Fruit fly (Drosophila melanogaster): ENCODE results near the gene MESR3.
A peak's percentile ranks its signal among the peaks of the same experiment; 100 is the strongest.

MESR3 gene

dm6 chr2L:18624362-18624761 lies 7.3 kb downstream of the MESR3 start:
- TF ChIP-seq psq (GFP tag; optimal IDR thresholded peaks at IDR 0.05) (no peak), sv (GFP tag; optimal IDR thresholded peaks at IDR 0.05) (no peak), woc (GFP tag; optimal IDR thresholded peaks at IDR 0.05) (no peak), brk (GFP tag; optimal IDR thresholded peaks at IDR 0.05) (no peak), pan (optimal IDR thresholded peaks at IDR 0.05) (no peak), usp (GFP tag; optimal IDR thresholded peaks at IDR 0.05) (no peak)

- TF ChIP-seq h (GFP tag; optimal IDR thresholded peaks at IDR 0.05) = peak; percentile 38
- TF ChIP-seq tai (GFP tag; optimal IDR thresholded peaks at IDR 0.05) = peak; percentile 34
- TF ChIP-seq CG32264 (GFP tag; optimal IDR thresholded peaks at IDR 0.05) = no peak
- peak; percentile 15 for TF ChIP-seq fru (GFP tag; optimal IDR thresholded peaks at IDR 0.05)
- TF ChIP-seq rgr (GFP tag; optimal IDR thresholded peaks at IDR 0.05) = peak; percentile 39
- TF ChIP-seq CG9705 (GFP tag; optimal IDR thresholded peaks at IDR 0.05) = no peak
- no peak for TF ChIP-seq woc (GFP tag; optimal IDR thresholded peaks at IDR 0.05)
- peak; percentile 78 for TF ChIP-seq Hr83 (GFP tag; optimal IDR thresholded peaks at IDR 0.05; ENCODE audit: poor library complexity, severe bottlenecking)
- peak; percentile 10 for TF ChIP-seq Hnf4 (GFP tag; optimal IDR thresholded peaks at IDR 0.05)
Measured at dm6 chr2L:18625009-18625408, 8.0 kb downstream of the MESR3 start.

DNA sequence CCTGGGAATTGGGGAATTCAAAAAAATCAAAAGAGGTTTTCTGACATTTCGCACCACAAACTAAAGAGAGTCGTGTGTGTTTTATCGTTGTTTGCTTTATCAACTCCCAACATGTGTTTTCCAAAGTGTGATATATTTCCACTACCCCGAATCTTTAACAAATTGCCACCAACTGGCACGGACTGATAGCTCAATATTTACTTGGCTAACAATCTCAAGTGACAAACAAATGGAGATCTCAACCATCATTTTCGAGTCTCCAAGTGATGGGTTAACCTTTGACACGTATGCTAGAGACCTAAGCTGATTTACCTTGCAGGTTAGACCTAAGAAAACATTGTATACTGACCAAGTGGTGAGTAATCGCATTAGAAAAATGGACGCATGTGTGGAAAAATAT lies 8.4 kb downstream of the MESR3 start:
- TF ChIP-seq CrebA (GFP tag; optimal IDR thresholded peaks at IDR 0.05; ENCODE audit: borderline replicate concordance) (no peak), Sp1 (GFP tag; optimal IDR thresholded peaks at IDR 0.05) (no peak), usp (GFP tag; optimal IDR thresholded peaks at IDR 0.05) (no peak), brk (GFP tag; optimal IDR thresholded peaks at IDR 0.05) (no peak), N (GFP tag; optimal IDR thresholded peaks at IDR 0.05) (no peak), sv (GFP tag; optimal IDR thresholded peaks at IDR 0.05) (no peak), Hr78 (GFP tag; optimal IDR thresholded peaks at IDR 0.05) (no peak), rgr (GFP tag; optimal IDR thresholded peaks at IDR 0.05) (no peak), dmrt93B (GFP tag; optimal IDR thresholded peaks at IDR 0.05) (no peak), Rel (GFP tag; optimal IDR thresholded peaks at IDR 0.05) (no peak), Rel (tag; optimal IDR thresholded peaks at IDR 0.05) (no peak)

DNA sequence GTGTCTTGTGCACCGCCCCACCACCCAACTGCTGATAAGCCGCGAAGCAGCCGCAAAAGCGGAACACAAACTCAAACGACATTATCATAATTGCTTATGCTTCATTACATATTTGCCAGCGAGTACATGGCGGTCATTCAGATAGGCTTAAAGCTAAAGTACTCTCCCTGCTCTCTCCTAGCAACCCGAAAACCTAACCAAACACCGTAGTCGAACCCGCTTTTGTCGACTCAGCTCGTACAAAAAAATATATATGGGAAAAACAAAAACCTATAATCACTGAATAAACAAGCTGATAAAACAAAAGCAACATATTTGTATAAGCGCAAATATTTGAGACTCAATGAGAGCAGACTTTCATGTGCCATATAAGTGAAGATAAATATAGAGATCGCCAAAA lies 9.9 kb downstream of the MESR3 start:
- TF ChIP-seq CG9705 (GFP tag; optimal IDR thresholded peaks at IDR 0.05) (peak; percentile 14), woc (GFP tag; optimal IDR thresholded peaks at IDR 0.05) (peak; percentile 10), OdsH (GFP tag; optimal IDR thresholded peaks at IDR 0.05) (peak; percentile 91), Myc (optimal IDR thresholded peaks at IDR 0.05) (no peak), jim (GFP tag; optimal IDR thresholded peaks at IDR 0.05) (peak; percentile 82), ey (GFP tag; optimal IDR thresholded peaks at IDR 0.05) (peak; percentile 63), Vsx2 (GFP tag; optimal IDR thresholded peaks at IDR 0.05; ENCODE audit: partially characterized antibody) (no peak), h (GFP tag; optimal IDR thresholded peaks at IDR 0.05) (peak; percentile 92), tai (GFP tag; optimal IDR thresholded peaks at IDR 0.05) (peak; percentile 84), Jra (GFP tag; optimal IDR thresholded peaks at IDR 0.05) (peak; percentile 78), pan (optimal IDR thresholded peaks at IDR 0.05) (no peak), br (GFP tag; optimal IDR thresholded peaks at IDR 0.05) (peak; percentile 84), dmrt93B (GFP tag; optimal IDR thresholded peaks at IDR 0.05) (peak; percentile 38), psq (GFP tag; optimal IDR thresholded peaks at IDR 0.05) (peak; percentile 67), fru (GFP tag; optimal IDR thresholded peaks at IDR 0.05) (peak; percentile 79), Rel (GFP tag; optimal IDR thresholded peaks at IDR 0.05) (peak; percentile 37), Rel (tag; optimal IDR thresholded peaks at IDR 0.05) (peak; percentile 61), Abd-B (GFP tag; optimal IDR thresholded peaks at IDR 0.05) (no peak), usp (GFP tag; optimal IDR thresholded peaks at IDR 0.05) (no peak), sv (GFP tag; optimal IDR thresholded peaks at IDR 0.05) (peak; percentile 72), CG32264 (GFP tag; optimal IDR thresholded peaks at IDR 0.05) (peak; percentile 78), Mio (GFP tag; optimal IDR thresholded peaks at IDR 0.05) (no peak), brk (GFP tag; optimal IDR thresholded peaks at IDR 0.05) (peak; percentile 87), Dif (GFP tag; optimal IDR thresholded peaks at IDR 0.05; ENCODE audit: partially characterized antibody) (no peak), N (GFP tag; optimal IDR thresholded peaks at IDR 0.05) (no peak), HLH106 (tag; optimal IDR thresholded peaks at IDR 0.05) (peak; percentile 45), foxo (GFP tag; optimal IDR thresholded peaks at IDR 0.05) (peak; percentile 26 to 76), Sp1 (GFP tag; optimal IDR thresholded peaks at IDR 0.05) (peak; percentile 69), dl (GFP tag; optimal IDR thresholded peaks at IDR 0.05; ENCODE audit: insufficient read depth in 1 of 2, partially characterized antibody in 2 of 2) (no peak), CrebA (GFP tag; optimal IDR thresholded peaks at IDR 0.05; ENCODE audit: borderline replicate concordance) (peak; percentile 69), Dfd (GFP tag; optimal IDR thresholded peaks at IDR 0.05) (no peak), sage (GFP tag; optimal IDR thresholded peaks at IDR 0.05) (peak; percentile 61), dsf (GFP tag; optimal IDR thresholded peaks at IDR 0.05; ENCODE audit: borderline replicate concordance) (peak; percentile 46), Hr78 (GFP tag; optimal IDR thresholded peaks at IDR 0.05) (no peak), rgr (GFP tag; optimal IDR thresholded peaks at IDR 0.05) (peak; percentile 92), Hr83 (GFP tag; optimal IDR thresholded peaks at IDR 0.05; ENCODE audit: poor library complexity, severe bottlenecking) (peak; percentile 95), lola (GFP tag; optimal IDR thresholded peaks at IDR 0.05) (no peak), Hnf4 (GFP tag; optimal IDR thresholded peaks at IDR 0.05) (peak; percentile 90), GATAd (GFP tag; optimal IDR thresholded peaks at IDR 0.05) (no peak)

Data from whole organism, wandering third instar larva.